Fruit fly (Drosophila melanogaster): ENCODE measurements around the gene robo2.

dm6 chr2L:1429558-1429957 is 9.3 kb upstream of the robo2 start:
- TF ChIP-seq usp (GFP tag; optimal IDR thresholded peaks at IDR 0.05) (no peak), CG8478 (optimal IDR thresholded peaks at IDR 0.05) (no peak)

Data from whole organism.